Fruit fly (Drosophila melanogaster): Measurements from ENCODE around the gene AnxB9.

DNA sequence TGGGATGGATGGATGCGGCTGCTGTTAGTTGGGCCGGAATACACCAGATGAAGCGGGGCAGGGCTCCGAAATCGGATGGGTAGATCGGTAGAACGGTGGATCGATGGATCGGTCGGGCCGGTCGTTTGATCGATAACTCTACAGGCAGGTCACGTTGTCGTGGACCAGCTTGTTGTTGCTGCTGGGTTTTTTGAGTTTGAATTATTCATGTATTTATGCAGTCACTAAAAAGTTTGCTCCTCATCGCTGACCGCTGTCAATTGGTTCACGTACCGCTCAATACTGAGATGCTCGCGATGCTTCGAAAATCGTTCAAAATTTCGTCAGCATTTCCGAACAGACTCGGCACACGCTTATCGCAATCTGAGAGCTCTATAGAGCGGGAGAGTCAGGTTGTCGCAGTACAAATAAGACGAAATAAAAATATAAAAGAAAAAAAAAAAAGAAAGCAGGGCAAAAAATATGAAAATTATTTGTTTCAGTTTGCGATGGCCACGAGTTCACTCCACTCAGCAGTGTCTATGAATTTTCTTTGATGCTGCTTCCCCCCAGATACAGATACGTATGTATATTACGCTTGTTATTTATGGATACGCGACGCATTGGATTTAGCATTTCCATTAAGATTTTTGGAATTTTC lies 41.0 kb upstream of the AnxB9 start, which contains the start of gene peg:
- TF ChIP-seq psq (optimal IDR thresholded peaks at IDR 0.05) (no peak), CG8478 (optimal IDR thresholded peaks at IDR 0.05) (no peak), pan (optimal IDR thresholded peaks at IDR 0.05) (no peak), EcR (GFP tag; optimal IDR thresholded peaks at IDR 0.05) (no peak), usp (GFP tag; optimal IDR thresholded peaks at IDR 0.05) (no peak), Dll (optimal IDR thresholded peaks at IDR 0.05) (no peak)

Measured in whole organism.